Worm (Caenorhabditis elegans): Measurements from ENCODE around the gene T07F8.4.
"Not testable (repeated sequence)": the region's sequence is repeated elsewhere in the genome, so short reads cannot be mapped to it uniquely, and the experiment has no call there.

T07F8.4 gene

ce11 chrII:7090852-7091251, 41.0 kb downstream of the T07F8.4 start:
- TF ChIP-seq unc-62 (GFP tag; optimal IDR thresholded peaks at IDR 0.05) (no peak), C34F6.9 (tag; optimal IDR thresholded peaks at IDR 0.05) (no peak), nhr-6 (tag; optimal IDR thresholded peaks at IDR 0.05) (no peak), ztf-11 (tag; optimal IDR thresholded peaks at IDR 0.05) (no peak), ama-1 (optimal IDR thresholded peaks at IDR 0.05) (no peak), zag-1 (tag; optimal IDR thresholded peaks at IDR 0.05) (no peak)

- TF ChIP-seq peb-1 (tag; optimal IDR thresholded peaks at IDR 0.05) (no peak), sma-9 (GFP tag; optimal IDR thresholded peaks at IDR 0.05) (peak; percentile 26), sma-9 (tag; optimal IDR thresholded peaks at IDR 0.05) (no peak), nhr-25 (tag; optimal IDR thresholded peaks at IDR 0.05) (peak; percentile 47), nhr-6 (tag; optimal IDR thresholded peaks at IDR 0.05) (no peak), nhr-237 (tag; optimal IDR thresholded peaks at IDR 0.05) (no peak), gmeb-1 (tag; optimal IDR thresholded peaks at IDR 0.05) (no peak), lsy-2 (tag; optimal IDR thresholded peaks at IDR 0.05) (peak in 1 of 2 experiments; percentile 1), C34F6.9 (tag; optimal IDR thresholded peaks at IDR 0.05) (peak; percentile 23), ama-1 (optimal IDR thresholded peaks at IDR 0.05) (no peak), ceh-16 (tag; optimal IDR thresholded peaks at IDR 0.05) (peak; percentile 4), Y55F3AM.14 (GFP tag; optimal IDR thresholded peaks at IDR 0.05) (no peak), ceh-82 (tag; optimal IDR thresholded peaks at IDR 0.05) (no peak), sma-3 (GFP tag; optimal IDR thresholded peaks at IDR 0.05) (no peak), nhr-129 (tag; optimal IDR thresholded peaks at IDR 0.05) (peak; percentile 73), R02D3.7 (tag; optimal IDR thresholded peaks at IDR 0.05) (no peak), unc-55 (GFP tag; optimal IDR thresholded peaks at IDR 0.05) (no peak), zag-1 (tag; optimal IDR thresholded peaks at IDR 0.05) (no peak), ztf-1 (GFP tag; conservative IDR thresholded peaks at IDR 0.05) (no peak), lin-13 (GFP tag; optimal IDR thresholded peaks at IDR 0.05) (no peak), sem-4 (tag; optimal IDR thresholded peaks at IDR 0.05) (no peak), crh-2 (tag; optimal IDR thresholded peaks at IDR 0.05) (peak; percentile 26), mbf-1 (tag; optimal IDR thresholded peaks at IDR 0.05) (no peak), skn-1 (tag; optimal IDR thresholded peaks at IDR 0.05) (no peak), nhr-77 (tag; optimal IDR thresholded peaks at IDR 0.05) (no peak), fos-1 (tag; optimal IDR thresholded peaks at IDR 0.05) (no peak), elt-1 (tag; optimal IDR thresholded peaks at IDR 0.05) (no peak), lin-39 (tag; optimal IDR thresholded peaks at IDR 0.05) (no peak), elt-3 (tag; optimal IDR thresholded peaks at IDR 0.05) (no peak), egl-27 (tag; optimal IDR thresholded peaks at IDR 0.05) (no peak), nhr-23 (tag; optimal IDR thresholded peaks at IDR 0.05) (no peak)
Measured at ce11 chrII:7090085-7090484, 41.7 kb downstream of the T07F8.4 start.

- TF ChIP-seq nhr-129, lin-11, snpc-4 (tag; optimal IDR thresholded peaks at IDR 0.05): not testable (repeated sequence)
Measured at ce11 chrII:7084021-7084420, 47.8 kb downstream of the T07F8.4 start, which contains the start of the genes T02G5.14 and T02G5.15. TSS of gene T02G5.14 (plus strand) at chrII:7084321. TSS of gene T02G5.15 (plus strand) at chrII:7084321.
